Worm (Caenorhabditis elegans) whole organism, young adult: ENCODE measurements around the gene W09H1.3.

Experiments used
- B0019.2 ChIP-seq: fragments of 200-800 bp; sonication (Bioruptor generic); conservative IDR thresholded peaks from 2 replicates; pipeline ENCODE4 v1.3.6; 2022; ENCODE audit warnings: missing genetic modification reagents, missing genetic modification characterization, missing compliant biosample characterization
- B0261.1 ChIP-seq: sonication (generic microtip); optimal IDR thresholded peaks from 2 replicates; lab custom pipeline; 2016; ENCODE audit warnings: mild to moderate bottlenecking, missing genetic modification characterization, moderate library complexity, missing compliant biosample characterization
- B0336.3 ChIP-seq: fragments of 200-800 bp; sonication (Bioruptor generic); IDR thresholded peaks from 2 replicates; pipeline ENCODE4 v1.3.6; 2022; ENCODE audit warnings: missing genetic modification characterization, missing compliant biosample characterization
- C17E4.6 ChIP-seq: fragments of 200-800 bp; sonication (Bioruptor generic); IDR thresholded peaks from 2 replicates; pipeline ENCODE4 v1.3.6; 2022; ENCODE audit warnings: missing genetic modification reagents, missing genetic modification characterization, missing compliant biosample characterization
- F22D6.2 ChIP-seq: sonication (generic microtip); optimal IDR thresholded peaks from 2 replicates; lab custom pipeline; 2016; ENCODE audit warnings: mild to moderate bottlenecking, missing genetic modification characterization, missing compliant biosample characterization
- F33H1.4 ChIP-seq: fragments of 200-800 bp; sonication (Bioruptor generic); IDR thresholded peaks from 2 replicates; pipeline ENCODE4 v1.3.6; 2022; ENCODE audit warnings: missing genetic modification reagents, missing genetic modification characterization, missing compliant biosample characterization
- K12H6.12 ChIP-seq: fragments of 200-800 bp; sonication (Bioruptor generic); optimal IDR thresholded peaks from 2 replicates; lab custom pipeline; 2018; ENCODE audit warnings: mild to moderate bottlenecking, missing genetic modification characterization, missing compliant biosample characterization
- T07F8.4 ChIP-seq: sonication (generic microtip); optimal IDR thresholded peaks from 2 replicates; lab custom pipeline; 2016; ENCODE audit warnings: mild to moderate bottlenecking, missing genetic modification characterization, moderate library complexity, missing compliant biosample characterization
- Y53G8AR.9 ChIP-seq: fragments of 200-800 bp; sonication (Bioruptor generic); conservative IDR thresholded peaks from 2 replicates; pipeline ENCODE4 v1.3.6; 2022; ENCODE audit warnings: missing genetic modification reagents, missing genetic modification characterization, missing compliant biosample characterization
- Y67H2A.10 ChIP-seq: fragments of 200-800 bp; sonication (Bioruptor generic); conservative IDR thresholded peaks from 2 replicates; pipeline ENCODE4 v1.3.6; 2022; ENCODE audit warnings: missing genetic modification reagents, missing genetic modification characterization, missing compliant biosample characterization
- Y79H2A.3 ChIP-seq: fragments of 200-800 bp; sonication (Bioruptor generic); conservative IDR thresholded peaks from 2 replicates; pipeline ENCODE4 v1.3.6; 2022; ENCODE audit warnings: missing genetic modification reagents, missing genetic modification characterization, missing compliant biosample characterization
- attf-3 ChIP-seq: fragments of 200-800 bp; sonication (Bioruptor generic); conservative IDR thresholded peaks from 2 replicates; pipeline ENCODE4 v1.3.6; 2022; ENCODE audit warnings: missing genetic modification reagents, missing genetic modification characterization, missing compliant biosample characterization
- attf-5 ChIP-seq: fragments of 200-800 bp; sonication (Bioruptor generic); optimal IDR thresholded peaks from 2 replicates; lab custom pipeline; 2018; ENCODE audit warnings: mild to moderate bottlenecking, missing genetic modification characterization, missing compliant biosample characterization
- cebp-1 ChIP-seq, 2 experiments: fragments of 200-800 bp in 1 of 2; sonication (Bioruptor generic) in 1 of 2; sonication (generic microtip) in 1 of 2; IDR thresholded peaks in 1 of 2; optimal IDR thresholded peaks in 1 of 2; 2 replicates each; pipeline versions ENCODE4 v1.3.6 to Lab custom; 2017 to 2022; ENCODE audit warnings: missing compliant biosample characterization in 2 of 2, missing genetic modification characterization in 2 of 2, mild to moderate bottlenecking in 1 of 2, missing genetic modification reagents in 1 of 2, moderate library complexity in 1 of 2
- ceh-100 ChIP-seq: fragments of 200-800 bp; sonication (Bioruptor generic); IDR thresholded peaks from 2 replicates; pipeline ENCODE4 v1.3.6; 2022; ENCODE audit warnings: missing genetic modification reagents, missing genetic modification characterization, missing compliant biosample characterization
- ceh-27 ChIP-seq: fragments of 200-800 bp; sonication (Bioruptor generic); optimal IDR thresholded peaks from 2 replicates; lab custom pipeline; 2018; ENCODE audit warnings: mild to moderate bottlenecking, missing genetic modification characterization, moderate library complexity, missing compliant biosample characterization
- ceh-58 ChIP-seq: fragments of 200-800 bp; sonication (Bioruptor generic); IDR thresholded peaks from 2 replicates; pipeline ENCODE4 v1.3.6; 2022; ENCODE audit warnings: missing genetic modification characterization, missing compliant biosample characterization
- ceh-91 ChIP-seq: fragments of 200-800 bp; sonication (Bioruptor generic); IDR thresholded peaks from 2 replicates; pipeline ENCODE4 v1.3.6; 2022; ENCODE audit warnings: missing genetic modification reagents, missing genetic modification characterization, missing compliant biosample characterization
- efl-1 ChIP-seq: fragments of 150-350 bp; optimal IDR thresholded peaks from 2 replicates; lab custom pipeline; 2014; ENCODE audit warnings: missing biosample characterization, missing genetic modification reagents, missing genetic modification characterization
- ekl-4 ChIP-seq: fragments of 200-800 bp; sonication (Bioruptor generic); IDR thresholded peaks from 2 replicates; pipeline ENCODE4 v1.3.6; 2022; ENCODE audit warnings: missing genetic modification reagents, missing genetic modification characterization, missing compliant biosample characterization
- him-1 ChIP-seq: sonication (generic microtip); optimal IDR thresholded peaks from 2 replicates; lab custom pipeline; 2016; ENCODE audit warnings: missing genotype, missing genetic modification reagents, missing genetic modification characterization, missing compliant biosample characterization
- hmg-1.2 ChIP-seq: fragments of 200-800 bp; sonication (Bioruptor generic); IDR thresholded peaks from 2 replicates; pipeline ENCODE4 v1.3.6; 2022; ENCODE audit warnings: missing genetic modification reagents, missing genetic modification characterization, missing compliant biosample characterization
- hsf-1 ChIP-seq: fragments of 200-800 bp; sonication (Bioruptor generic); IDR thresholded peaks from 2 replicates; pipeline ENCODE4 v1.3.6; 2022; ENCODE audit warnings: missing genetic modification reagents, missing genetic modification characterization, missing compliant biosample characterization
- lin-26 ChIP-seq: fragments of 200-800 bp; sonication (Bioruptor generic); IDR thresholded peaks from 2 replicates; pipeline ENCODE4 v1.3.6; 2022; ENCODE audit warnings: missing genetic modification reagents, missing genetic modification characterization, missing compliant biosample characterization
- lin-35 ChIP-seq, 3 experiments: fragments of 150-350 bp in 2 of 3; sonication (generic microtip) in 1 of 3; optimal IDR thresholded peaks; 2 replicates each; lab custom pipeline; 2014 to 2018; ENCODE audit warnings: missing biosample characterization in 3 of 3, missing genetic modification characterization in 3 of 3, missing genetic modification reagents in 3 of 3
- lin-54 ChIP-seq: fragments of 200-800 bp; sonication (Bioruptor generic); optimal IDR thresholded peaks from 2 replicates; lab custom pipeline; 2018; ENCODE audit warnings: mild to moderate bottlenecking, missing genetic modification characterization, missing compliant biosample characterization
- madf-3 ChIP-seq: fragments of 200-800 bp; sonication (Bioruptor generic); IDR thresholded peaks from 2 replicates; pipeline ENCODE4 v1.3.6; 2022; ENCODE audit warnings: missing genetic modification reagents, missing genetic modification characterization, missing compliant biosample characterization
- madf-6 ChIP-seq: fragments of 200-800 bp; sonication (Bioruptor generic); IDR thresholded peaks from 2 replicates; pipeline ENCODE4 v1.3.6; 2022; ENCODE audit warnings: missing genetic modification reagents, missing genetic modification characterization, missing compliant biosample characterization
- mxl-1 ChIP-seq: sonication (generic microtip); optimal IDR thresholded peaks from 2 replicates; lab custom pipeline; 2016; ENCODE audit warnings: missing genetic modification characterization, missing compliant biosample characterization
- nfya-2 ChIP-seq: fragments of 200-800 bp; sonication (Bioruptor generic); IDR thresholded peaks from 2 replicates; pipeline ENCODE4 v1.3.6; 2022; ENCODE audit warnings: missing genetic modification reagents, missing genetic modification characterization, missing compliant biosample characterization
- nfyb-1 ChIP-seq: fragments of 200-800 bp; sonication (Bioruptor generic); IDR thresholded peaks from 2 replicates; pipeline ENCODE4 v1.3.6; 2022; ENCODE audit warnings: missing genetic modification reagents, missing genetic modification characterization, missing compliant biosample characterization
- nhr-27 ChIP-seq: fragments of 200-800 bp; sonication (Bioruptor generic); optimal IDR thresholded peaks from 2 replicates; lab custom pipeline; 2018; ENCODE audit warnings: mild to moderate bottlenecking, missing genetic modification characterization, moderate library complexity, missing compliant biosample characterization
- nhr-80 ChIP-seq: sonication (generic microtip); optimal IDR thresholded peaks from 2 replicates; lab custom pipeline; 2016; ENCODE audit warnings: missing genetic modification characterization, missing compliant biosample characterization
- pha-4 ChIP-seq: fragments of 150-350 bp; sonication (generic microtip); optimal IDR thresholded peaks from 2 replicates; lab custom pipeline; 2014; ENCODE audit warnings: missing biosample characterization, missing genetic modification reagents, missing genetic modification characterization
- rcor-1 ChIP-seq: fragments of 200-800 bp; sonication (Bioruptor generic); IDR thresholded peaks from 2 replicates; pipeline ENCODE4 v1.3.6; 2022; ENCODE audit warnings: missing genetic modification reagents, missing genetic modification characterization, missing compliant biosample characterization
- sea-2 ChIP-seq: fragments of 200-800 bp; sonication (Bioruptor generic); IDR thresholded peaks from 2 replicates; pipeline ENCODE4 v1.3.6; 2022; ENCODE audit warnings: missing genetic modification characterization, missing compliant biosample characterization
- snpc-1.1 ChIP-seq: sonication (generic microtip); optimal IDR thresholded peaks from 2 replicates; lab custom pipeline; 2017; ENCODE audit warnings: missing genetic modification characterization, mild to moderate bottlenecking, missing compliant biosample characterization, antibody characterized with exemption, moderate library complexity, missing genotype, missing genetic modification reagents; ENCODE audit not compliant: insufficient read depth
- snpc-3.4 ChIP-seq: sonication (generic microtip); optimal IDR thresholded peaks from 2 replicates; lab custom pipeline; 2017; ENCODE audit warnings: missing genetic modification characterization, mild to moderate bottlenecking, missing compliant biosample characterization, antibody characterized with exemption, moderate library complexity, missing genotype, missing genetic modification reagents
- snpc-4 ChIP-seq, 5 experiments: fragments of 150-350 bp in 1 of 5; sonication (generic microtip) in 4 of 5; optimal IDR thresholded peaks; 2 replicates each; lab custom pipeline; 2014 to 2018; ENCODE audit warnings: missing genetic modification characterization in 5 of 5, missing biosample characterization in 3 of 5, antibody characterized with exemption in 2 of 5, mild to moderate bottlenecking in 2 of 5, missing compliant biosample characterization in 2 of 5, missing genotype in 2 of 5, moderate library complexity in 2 of 5, missing genetic modification reagents in 1 of 5
- tbp1 ChIP-seq: fragments of 200-800 bp; sonication (Bioruptor generic); optimal IDR thresholded peaks from 2 replicates; lab custom pipeline; 2018; ENCODE audit warnings: mild to moderate bottlenecking, missing genetic modification characterization, missing compliant biosample characterization
- zfh-2 ChIP-seq: fragments of 200-800 bp; sonication (Bioruptor generic); conservative IDR thresholded peaks from 2 replicates; pipeline ENCODE4 v1.3.6; 2022; ENCODE audit warnings: missing genetic modification reagents, missing genetic modification characterization, missing compliant biosample characterization
- ztf-18 ChIP-seq: sonication (generic microtip); optimal IDR thresholded peaks from 2 replicates; lab custom pipeline; 2016; ENCODE audit warnings: missing genotype, mild to moderate bottlenecking, missing genetic modification characterization, missing compliant biosample characterization

Gene W09H1.3

ce11 chrII:13196689-13197280 is 12.6 kb downstream of the W09H1.3 start:
- TF ChIP-seq cebp-1 (GFP tag; IDR thresholded peaks at IDR 0.05; lab: Robert Waterston, UW) (no peak), cebp-1 (tag; optimal IDR thresholded peaks at IDR 0.05; lab: Kevin White, UChicago) (peak; percentile 40), ceh-27 (GFP tag; lab: Kevin White, UChicago) (no peak), lin-54 (GFP tag; lab: Kevin White, UChicago) (peak; percentile 8), K12H6.12 (tag; lab: Kevin White, UChicago) (peak; percentile 42), ceh-91 (GFP tag; lab: Robert Waterston, UW) (no peak), hmg-1.2 (peak; percentile 69; the same call in 1 of the 2 replicates), zfh-2 (GFP tag; lab: Robert Waterston, UW) (peak; percentile 47; the same call in 1 of the 2 replicates), madf-3 (GFP tag; lab: Robert Waterston, UW) (0 out of 2 replicates have a peak, but pooled peaks have one; percentile 35)

ce11 chrII:13198845-13199244 is 14.6 kb downstream of the W09H1.3 start:
- TF ChIP-seq ceh-100 (GFP tag; lab: Robert Waterston, UW) (peak; percentile 60), attf-3 (GFP tag; lab: Robert Waterston, UW) (0 out of 2 replicates have a peak, but pooled peaks have one; percentile 8), nfya-2 (no peak), hsf-1 (0 out of 2 replicates have a peak, but pooled peaks have one; percentile 23)

DNA sequence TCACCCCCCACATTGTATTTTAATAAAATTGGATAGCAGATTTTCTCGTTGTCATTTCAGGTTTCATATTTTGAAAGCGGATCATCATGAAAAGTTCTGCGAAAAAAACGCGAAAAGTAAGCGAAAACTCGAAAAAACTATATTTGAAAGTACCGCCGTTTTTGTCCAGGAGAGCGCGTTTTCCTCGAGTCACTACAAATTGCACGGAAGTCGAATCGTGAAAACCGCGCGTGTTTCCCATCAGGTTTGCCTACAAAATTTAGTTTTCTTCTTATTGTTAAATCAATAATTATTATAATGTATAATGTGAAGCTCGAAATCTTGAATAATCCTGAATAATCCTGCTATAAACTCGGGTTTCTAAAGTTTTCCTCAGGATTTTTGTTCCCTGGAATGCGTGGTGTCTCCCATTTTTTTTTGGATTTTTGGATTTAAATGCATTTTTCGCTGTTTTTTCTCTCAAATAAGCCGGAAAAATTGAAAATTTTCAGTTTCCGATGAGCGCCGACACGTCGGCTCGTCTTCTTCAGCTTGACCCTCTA is 15.5 kb downstream of the W09H1.3 start, which contains the start of gene btf-1:
btf-1 (plus strand) TSS at position 492 of the 542 bp plus-strand sequence.
- TF ChIP-seq nfya-2 = no peak
- peak in 1 of 3 experiments; percentile 86 for TF ChIP-seq lin-35 (GFP tag; optimal IDR thresholded peaks at IDR 0.05; lab: Kevin White, UChicago)
- peak; percentile 19 for TF ChIP-seq pha-4
- TF ChIP-seq lin-54 (GFP tag; lab: Kevin White, UChicago) = peak; percentile 92
- peak; percentile 58 for TF ChIP-seq attf-5 (GFP tag; lab: Kevin White, UChicago)
- peak; percentile 57 for TF ChIP-seq ztf-18 (tag; lab: Kevin White, UChicago)
- TF ChIP-seq snpc-1.1 (tag; lab: Kevin White, UChicago) = peak; percentile 13
- peak; percentile 21 for TF ChIP-seq nhr-27 (tag; lab: Kevin White, UChicago)
- TF ChIP-seq ekl-4 (GFP tag; lab: Robert Waterston, UW) = peak; percentile 74
- 0 out of 2 replicates have a peak, but pooled peaks have one; percentile 46 for TF ChIP-seq C17E4.6
- TF ChIP-seq Y67H2A.10 = 0 out of 2 replicates have a peak, but pooled peaks have one; percentile 29
- TF ChIP-seq mxl-1 (tag; lab: Kevin White, UChicago) = no peak
- TF ChIP-seq B0261.1 = no peak
- no peak for TF ChIP-seq F22D6.2
- no peak for TF ChIP-seq him-1 (tag; lab: Kevin White, UChicago)
- peak; percentile 66 for TF ChIP-seq efl-1
- TF ChIP-seq madf-6 = no peak; the same call in 1 of the 2 replicates
- no peak for TF ChIP-seq lin-26 (GFP tag; lab: Robert Waterston, UW)
- peak; percentile 81 for TF ChIP-seq nfyb-1 (GFP tag; lab: Robert Waterston, UW)
- no peak for TF ChIP-seq sea-2 (GFP tag; lab: Robert Waterston, UW)
- TF ChIP-seq F33H1.4 (GFP tag; lab: Robert Waterston, UW) = no peak; the same call in 1 of the 2 replicates
- peak; percentile 39 for TF ChIP-seq snpc-3.4
- TF ChIP-seq rcor-1 (GFP tag; lab: Robert Waterston, UW) = 0 out of 2 replicates have a peak, but pooled peaks have one; percentile 36
- no peak for TF ChIP-seq snpc-4 (GFP tag; optimal IDR thresholded peaks at IDR 0.05; lab: Kevin White, UChicago)
- TF ChIP-seq snpc-4 (tag; optimal IDR thresholded peaks at IDR 0.05; lab: Kevin White, UChicago) = peak in 2 of 4 experiments; percentile 48 to 67
- no peak for TF ChIP-seq Y79H2A.3 (GFP tag; lab: Robert Waterston, UW)
- peak; percentile 78 for TF ChIP-seq B0336.3 (GFP tag; lab: Robert Waterston, UW)
- TF ChIP-seq B0019.2 (GFP tag; lab: Robert Waterston, UW) = no peak
- TF ChIP-seq nhr-80 (tag; lab: Kevin White, UChicago) = no peak
- TF ChIP-seq Y53G8AR.9 = peak; percentile 76; the same call in 1 of the 2 replicates
- TF ChIP-seq tbp1 (GFP tag; lab: Kevin White, UChicago) = peak; percentile 33
- TF ChIP-seq ceh-58 (GFP tag; lab: Robert Waterston, UW) = no peak
- TF ChIP-seq T07F8.4 = peak; percentile 18
